Fruit fly (Drosophila melanogaster) whole organism, wandering third instar larva: ENCODE results near the gene CG7058.

ENCODE experiments used
- br ChIP-seq: fragments of 200-800 bp; sonication (Bioruptor generic); optimal IDR thresholded peaks from 2 replicates; lab custom pipeline; 2016; ENCODE audit warnings: missing biosample characterization, missing genetic modification characterization
- dmrt93B ChIP-seq: fragments of 200-800 bp; sonication (Bioruptor generic); optimal IDR thresholded peaks from 2 replicates; lab custom pipeline; 2018; ENCODE audit warnings: missing biosample characterization, mild to moderate bottlenecking, missing genetic modification characterization
- lola ChIP-seq: fragments of >200 bp; optimal IDR thresholded peaks from 2 replicates; lab custom pipeline; 2017; ENCODE audit warnings: missing biosample characterization, missing genetic modification characterization
- pan ChIP-seq: fragments of >200 bp; optimal IDR thresholded peaks from 2 replicates; lab custom pipeline; 2017
- rgr ChIP-seq: fragments of 200-800 bp; sonication (Bioruptor generic); optimal IDR thresholded peaks from 3 replicates; lab custom pipeline; 2016; ENCODE audit warnings: missing biosample characterization, mild to moderate bottlenecking, missing genetic modification characterization
- tai ChIP-seq: sonication (Bioruptor generic); optimal IDR thresholded peaks from 2 replicates; lab custom pipeline; 2016; ENCODE audit warnings: missing biosample characterization, missing genetic modification characterization
- usp ChIP-seq: fragments of >200 bp; optimal IDR thresholded peaks from 2 replicates; lab custom pipeline; 2017; ENCODE audit warnings: missing biosample characterization, missing genetic modification characterization

dm6 chrX:18832371-18832852 lies 25.9 kb downstream of the CG7058 start, which contains the start of gene Pvf1:
- no peak for TF ChIP-seq usp (GFP tag; lab: Kevin White, UChicago)
- no peak for TF ChIP-seq lola (GFP tag; lab: Kevin White, UChicago)
- TF ChIP-seq pan (lab: Kevin White, UChicago): no peak
- no peak for TF ChIP-seq dmrt93B
- TF ChIP-seq tai (GFP tag; lab: Kevin White, UChicago): no peak
- no peak for TF ChIP-seq rgr (GFP tag; lab: Kevin White, UChicago)
- TF ChIP-seq br (GFP tag; lab: Kevin White, UChicago): peak; percentile 1
